Worm (Caenorhabditis elegans): Measurements from ENCODE around the gene fbxa-209.

- TF ChIP-seq pat-9 (tag; optimal IDR thresholded peaks at IDR 0.05) (no peak), syd-9 (tag; optimal IDR thresholded peaks at IDR 0.05) (no peak)
Measured at ce11 chrV:15444615-15445014, 17.8 kb upstream of the fbxa-209 start, which contains the start of gene T26H5.9.
